Fruit fly (Drosophila melanogaster) whole organism, wandering third instar larva: ENCODE measurements around the gene CG8565.
A peak's percentile ranks its signal among the peaks of the same experiment; 100 is the strongest.

ENCODE experiments used
- Abd-B ChIP-seq: fragments of >200 bp; optimal IDR thresholded peaks from 2 replicates; lab custom pipeline; 2017; ENCODE audit warnings: missing biosample characterization, missing genetic modification characterization
- CG9705 ChIP-seq: fragments of 200-800 bp; sonication (Bioruptor generic); optimal IDR thresholded peaks from 2 replicates; lab custom pipeline; 2018; ENCODE audit warnings: missing biosample characterization, mild to moderate bottlenecking, missing genetic modification characterization
- CrebA ChIP-seq: fragments of 200-800 bp; sonication (Bioruptor generic); optimal IDR thresholded peaks from 2 replicates; lab custom pipeline; 2016; ENCODE audit warnings: missing biosample characterization, mild to moderate bottlenecking, missing genetic modification characterization, borderline replicate concordance
- Dfd ChIP-seq: fragments of >200 bp; optimal IDR thresholded peaks from 2 replicates; lab custom pipeline; 2017; ENCODE audit warnings: missing biosample characterization, missing genetic modification characterization
- Dif ChIP-seq: fragments of 200-275, 200-300 bp; sonication (Bioruptor generic); optimal IDR thresholded peaks from 2 replicates; lab custom pipeline; 2018; ENCODE audit warnings: missing biosample characterization, missing genetic modification characterization; ENCODE audit not compliant: partially characterized antibody
- GATAd ChIP-seq: sonication (Bioruptor generic); optimal IDR thresholded peaks from 2 replicates; lab custom pipeline; 2016; ENCODE audit warnings: missing biosample characterization, missing genetic modification characterization
- HLH106 ChIP-seq: fragments of 200-800 bp; optimal IDR thresholded peaks from 3 replicates; lab custom pipeline; 2019; ENCODE audit warnings: missing biosample characterization, mild to moderate bottlenecking, missing genetic modification characterization, moderate library complexity
- Hnf4 ChIP-seq: fragments of 200-800 bp; sonication (Bioruptor generic); optimal IDR thresholded peaks from 2 replicates; lab custom pipeline; 2016; ENCODE audit warnings: missing biosample characterization, mild to moderate bottlenecking, missing genetic modification characterization
- Hr78 ChIP-seq: fragments of >200 bp; optimal IDR thresholded peaks from 2 replicates; lab custom pipeline; 2017; ENCODE audit warnings: missing biosample characterization, missing genetic modification characterization
- Hr83 ChIP-seq: fragments of 200-300 bp; sonication (Bioruptor generic); optimal IDR thresholded peaks from 2 replicates; lab custom pipeline; 2016; ENCODE audit warnings: missing biosample characterization, mild to moderate bottlenecking, missing genetic modification characterization, moderate library complexity; ENCODE audit not compliant: poor library complexity, severe bottlenecking
- Jra ChIP-seq: sonication (Bioruptor generic); optimal IDR thresholded peaks from 2 replicates; lab custom pipeline; 2016; ENCODE audit warnings: missing biosample characterization, missing genetic modification characterization
- Mio ChIP-seq: sonication (Bioruptor generic); optimal IDR thresholded peaks from 2 replicates; lab custom pipeline; 2016; ENCODE audit warnings: missing biosample characterization, missing genetic modification characterization
- Myc ChIP-seq: fragments of >200 bp; optimal IDR thresholded peaks from 2 replicates; lab custom pipeline; 2017
- N ChIP-seq: fragments of >200 bp; optimal IDR thresholded peaks from 2 replicates; lab custom pipeline; 2018; ENCODE audit warnings: missing biosample characterization, missing external identifiers, missing genetic modification characterization
- OdsH ChIP-seq: fragments of 200-800 bp; sonication (Bioruptor generic); optimal IDR thresholded peaks from 2 replicates; lab custom pipeline; 2016; ENCODE audit warnings: missing biosample characterization, mild to moderate bottlenecking, missing genetic modification characterization
- Rel ChIP-seq, 2 experiments: fragments of 200-800 bp; sonication (Bioruptor generic) in 1 of 2; optimal IDR thresholded peaks; 2 replicates in 1 of 2; 3 replicates in 1 of 2; lab custom pipeline; 2016 to 2019; ENCODE audit warnings: mild to moderate bottlenecking in 2 of 2, missing biosample characterization in 2 of 2, missing genetic modification characterization in 2 of 2, moderate library complexity in 1 of 2
- Sp1 ChIP-seq: fragments of 200-800 bp; sonication (Bioruptor generic); optimal IDR thresholded peaks from 3 replicates; lab custom pipeline; 2019; ENCODE audit warnings: missing biosample characterization, mild to moderate bottlenecking, missing genetic modification characterization, moderate library complexity
- Vsx2 ChIP-seq: fragments of 200-300, 225-300 bp; sonication (Bioruptor generic); optimal IDR thresholded peaks from 2 replicates; lab custom pipeline; 2018; ENCODE audit warnings: missing biosample characterization, missing genetic modification characterization; ENCODE audit not compliant: partially characterized antibody
- br ChIP-seq: fragments of 200-800 bp; sonication (Bioruptor generic); optimal IDR thresholded peaks from 2 replicates; lab custom pipeline; 2016; ENCODE audit warnings: missing biosample characterization, missing genetic modification characterization
- brk ChIP-seq: fragments of 200-800 bp; sonication (Bioruptor generic); optimal IDR thresholded peaks from 2 replicates; lab custom pipeline; 2016; ENCODE audit warnings: missing biosample characterization, mild to moderate bottlenecking, missing genetic modification characterization
- dl ChIP-seq, 2 experiments: fragments of 175-275, 200-275 bp in 1 of 2; fragments of 200-275 bp in 1 of 2; sonication (Bioruptor generic); optimal IDR thresholded peaks; lab custom pipeline; 2018; ENCODE audit warnings: mild to moderate bottlenecking in 2 of 2, missing biosample characterization in 2 of 2, missing genetic modification characterization in 2 of 2, moderate library complexity in 2 of 2; ENCODE audit not compliant: partially characterized antibody in 2 of 2, insufficient read depth in 1 of 2
- dmrt93B ChIP-seq: fragments of 200-800 bp; sonication (Bioruptor generic); optimal IDR thresholded peaks from 2 replicates; lab custom pipeline; 2018; ENCODE audit warnings: missing biosample characterization, mild to moderate bottlenecking, missing genetic modification characterization
- dsf ChIP-seq: sonication (Bioruptor generic); optimal IDR thresholded peaks from 2 replicates; lab custom pipeline; 2016; ENCODE audit warnings: missing biosample characterization, missing genetic modification characterization, borderline replicate concordance
- ey ChIP-seq: fragments of 200-800 bp; sonication (Bioruptor generic); optimal IDR thresholded peaks from 2 replicates; lab custom pipeline; 2016; ENCODE audit warnings: missing biosample characterization, missing genetic modification characterization
- foxo ChIP-seq, 2 experiments: fragments of 200-800 bp; sonication (Bioruptor generic); optimal IDR thresholded peaks; 2 replicates in 1 of 2; 3 replicates in 1 of 2; lab custom pipeline; 2016 to 2017; ENCODE audit warnings: missing biosample characterization in 2 of 2, missing genetic modification characterization in 2 of 2
- fru ChIP-seq: fragments of 200-800 bp; sonication (Bioruptor generic); optimal IDR thresholded peaks from 3 replicates; lab custom pipeline; 2016; ENCODE audit warnings: missing biosample characterization, mild to moderate bottlenecking, missing genetic modification characterization
- h ChIP-seq: fragments of 200-800 bp; sonication (Bioruptor generic); optimal IDR thresholded peaks from 3 replicates; lab custom pipeline; 2016; ENCODE audit warnings: missing biosample characterization, mild to moderate bottlenecking, missing genetic modification characterization
- jim ChIP-seq: fragments of 175-275, 200-325 bp; sonication (Bioruptor generic); optimal IDR thresholded peaks from 2 replicates; lab custom pipeline; 2016; ENCODE audit warnings: missing biosample characterization, mild to moderate bottlenecking, missing genetic modification characterization
- lola ChIP-seq: fragments of >200 bp; optimal IDR thresholded peaks from 2 replicates; lab custom pipeline; 2017; ENCODE audit warnings: missing biosample characterization, missing genetic modification characterization
- pan ChIP-seq: fragments of >200 bp; optimal IDR thresholded peaks from 2 replicates; lab custom pipeline; 2017
- psq ChIP-seq: fragments of 200-800 bp; sonication (Bioruptor generic); optimal IDR thresholded peaks from 3 replicates; lab custom pipeline; 2017; ENCODE audit warnings: missing biosample characterization, mild to moderate bottlenecking, missing genetic modification characterization, moderate library complexity
- rgr ChIP-seq: fragments of 200-800 bp; sonication (Bioruptor generic); optimal IDR thresholded peaks from 3 replicates; lab custom pipeline; 2016; ENCODE audit warnings: missing biosample characterization, mild to moderate bottlenecking, missing genetic modification characterization
- sage ChIP-seq: fragments of 200-800 bp; sonication (Bioruptor generic); optimal IDR thresholded peaks from 2 replicates; lab custom pipeline; 2016; ENCODE audit warnings: missing biosample characterization, mild to moderate bottlenecking, missing genetic modification characterization
- sv ChIP-seq: fragments of 200-800 bp; sonication (Bioruptor generic); optimal IDR thresholded peaks from 3 replicates; lab custom pipeline; 2016; ENCODE audit warnings: missing biosample characterization, missing genetic modification characterization
- tai ChIP-seq: sonication (Bioruptor generic); optimal IDR thresholded peaks from 2 replicates; lab custom pipeline; 2016; ENCODE audit warnings: missing biosample characterization, missing genetic modification characterization
- usp ChIP-seq: fragments of >200 bp; optimal IDR thresholded peaks from 2 replicates; lab custom pipeline; 2017; ENCODE audit warnings: missing biosample characterization, missing genetic modification characterization
- woc ChIP-seq: sonication (Bioruptor generic); optimal IDR thresholded peaks from 2 replicates; lab custom pipeline; 2016; ENCODE audit warnings: missing biosample characterization, mild to moderate bottlenecking, missing genetic modification characterization

CG8565 gene

dm6 chrX:15822363-15822762 is 15.3 kb upstream of the CG8565 start:
- TF ChIP-seq Abd-B (GFP tag; lab: Kevin White, UChicago) (no peak), br (no peak), Sp1 (GFP tag; lab: Kevin White, UChicago) (no peak), Myc (lab: Kevin White, UChicago) (no peak), CrebA (no peak), tai (no peak), usp (GFP tag; lab: Kevin White, UChicago) (no peak), Rel (GFP tag; optimal IDR thresholded peaks at IDR 0.05; lab: Kevin White, UChicago) (no peak), Rel (tag; optimal IDR thresholded peaks at IDR 0.05; lab: Kevin White, UChicago) (no peak), N (GFP tag; lab: Kevin White, UChicago) (no peak), OdsH (GFP tag; lab: Kevin White, UChicago) (no peak), Mio (GFP tag; lab: Kevin White, UChicago) (no peak)
- TF ChIP-seq, all 38 proteins: peak for 0

dm6 chrX:15833957-15834356 is 3.7 kb upstream of the CG8565 start:
- TF ChIP-seq foxo (GFP tag; optimal IDR thresholded peaks at IDR 0.05; lab: Kevin White, UChicago), result no peak
- no peak for TF ChIP-seq HLH106
- no peak for TF ChIP-seq fru (GFP tag; lab: Kevin White, UChicago)
- no peak for TF ChIP-seq Rel (GFP tag; optimal IDR thresholded peaks at IDR 0.05; lab: Kevin White, UChicago)
- TF ChIP-seq Rel (tag; optimal IDR thresholded peaks at IDR 0.05; lab: Kevin White, UChicago), result no peak
- no peak for TF ChIP-seq N (GFP tag; lab: Kevin White, UChicago)
- no peak for TF ChIP-seq CrebA

- TF ChIP-seq Hnf4 (GFP tag; lab: Kevin White, UChicago) (peak; percentile 23), Hr78 (GFP tag; lab: Kevin White, UChicago) (no peak), Vsx2 (peak; percentile 63), dl (GFP tag; optimal IDR thresholded peaks at IDR 0.05; lab: Kevin White, UChicago; ENCODE audit: insufficient read depth in 1 of 2, partially characterized antibody in 2 of 2) (peak; percentile 49 to 85), GATAd (GFP tag; lab: Kevin White, UChicago) (no peak), sv (GFP tag; lab: Kevin White, UChicago) (no peak), woc (peak; percentile 47), N (GFP tag; lab: Kevin White, UChicago) (peak; percentile 26), h (peak; percentile 8), Jra (GFP tag; lab: Kevin White, UChicago) (peak; percentile 27), Mio (GFP tag; lab: Kevin White, UChicago) (no peak), Myc (lab: Kevin White, UChicago) (no peak), Rel (GFP tag; optimal IDR thresholded peaks at IDR 0.05; lab: Kevin White, UChicago) (no peak), Rel (tag; optimal IDR thresholded peaks at IDR 0.05; lab: Kevin White, UChicago) (peak; percentile 95), Hr83 (peak; percentile 5), brk (GFP tag; lab: Kevin White, UChicago) (peak; percentile 46), sage (GFP tag; lab: Kevin White, UChicago) (no peak), foxo (GFP tag; optimal IDR thresholded peaks at IDR 0.05; lab: Kevin White, UChicago) (peak in 1 of 2 experiments; percentile 3), Dif (peak; percentile 86)
These were observed 2.9 kb upstream of the CG8565 start for dm6 chrX:15834594-15835236.

- TF ChIP-seq Myc (lab: Kevin White, UChicago) (no peak), Abd-B (GFP tag; lab: Kevin White, UChicago) (no peak), jim (GFP tag; lab: Kevin White, UChicago) (peak; percentile 20), Hnf4 (GFP tag; lab: Kevin White, UChicago) (peak; percentile 55), OdsH (GFP tag; lab: Kevin White, UChicago) (no peak), h (peak; percentile 9), dmrt93B (GFP tag; lab: Kevin White, UChicago) (no peak), sv (GFP tag; lab: Kevin White, UChicago) (no peak), HLH106 (no peak), dl (GFP tag; optimal IDR thresholded peaks at IDR 0.05; lab: Kevin White, UChicago; ENCODE audit: insufficient read depth in 1 of 2, partially characterized antibody in 2 of 2) (no peak), pan (no peak), woc (peak; percentile 49), Jra (GFP tag; lab: Kevin White, UChicago) (no peak), Mio (GFP tag; lab: Kevin White, UChicago) (no peak), CG9705 (GFP tag; lab: Kevin White, UChicago) (no peak), tai (peak; percentile 72), Sp1 (GFP tag; lab: Kevin White, UChicago) (no peak), br (no peak), Rel (GFP tag; optimal IDR thresholded peaks at IDR 0.05; lab: Kevin White, UChicago) (no peak), Rel (tag; optimal IDR thresholded peaks at IDR 0.05; lab: Kevin White, UChicago) (no peak), fru (GFP tag; lab: Kevin White, UChicago) (no peak), GATAd (GFP tag; lab: Kevin White, UChicago) (no peak), CrebA (no peak), Dfd (no peak), lola (GFP tag; lab: Kevin White, UChicago) (no peak), brk (GFP tag; lab: Kevin White, UChicago) (peak; percentile 50), Hr83 (peak; percentile 21), dsf (GFP tag; lab: Kevin White, UChicago) (no peak), ey (no peak), N (GFP tag; lab: Kevin White, UChicago) (no peak), usp (GFP tag; lab: Kevin White, UChicago) (no peak), Vsx2 (no peak), Dif (no peak), foxo (GFP tag; optimal IDR thresholded peaks at IDR 0.05; lab: Kevin White, UChicago) (peak in 1 of 2 experiments; percentile 16), rgr (GFP tag; lab: Kevin White, UChicago) (peak; percentile 36), Hr78 (GFP tag; lab: Kevin White, UChicago) (no peak), psq (no peak)
These were observed 2.2 kb upstream of the CG8565 start, which contains the start of gene Chc for dm6 chrX:15835393-15835792. Chc (minus strand) TSS chrX:15835490.
